Fruit fly (Drosophila melanogaster): Measurements from ENCODE around the gene Rab18.

Gene Rab18

DNA sequence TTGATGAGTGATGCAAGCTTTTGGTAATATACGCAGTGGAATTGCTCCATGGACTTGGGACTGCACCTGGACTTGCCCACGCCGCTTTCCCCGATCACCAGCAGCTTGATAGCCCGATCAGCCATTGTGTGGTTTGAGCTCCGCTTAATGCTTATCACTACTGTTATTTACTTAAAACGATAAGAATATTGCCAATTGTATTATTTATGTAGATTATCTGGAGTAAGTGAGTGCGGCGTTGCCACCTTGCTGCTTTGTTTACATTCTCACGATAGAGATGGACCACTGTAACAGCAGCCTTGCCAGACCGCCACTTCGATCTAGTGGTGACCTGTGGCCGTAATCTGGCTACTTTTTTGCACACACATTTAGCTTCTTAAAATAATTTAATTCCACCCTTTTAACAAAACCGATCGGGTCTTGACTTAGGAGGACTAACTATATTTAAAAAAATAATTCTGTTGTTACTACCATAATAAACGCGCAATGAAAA lies at the start of gene Rab18:
Rab18 (minus strand) TSS at position 276 of the 493 bp plus-strand sequence.
- TF ChIP-seq Mnt (GFP tag; optimal IDR thresholded peaks at IDR 0.05) (peak; percentile 72), Clk (GFP tag; optimal IDR thresholded peaks at IDR 0.05) (no peak), CG7101 (tag; optimal IDR thresholded peaks at IDR 0.05) (peak; percentile 13), kay (GFP tag; ENCODE audit: borderline replicate concordance) (no peak), bab1 (GFP tag; optimal IDR thresholded peaks at IDR 0.05) (peak; percentile 16), toe (GFP tag; optimal IDR thresholded peaks at IDR 0.05) (peak; percentile 63), CG7045 (GFP tag; optimal IDR thresholded peaks at IDR 0.05) (no peak), tj (GFP tag; optimal IDR thresholded peaks at IDR 0.05) (no peak), CG1620 (GFP tag; optimal IDR thresholded peaks at IDR 0.05) (peak; percentile 60), CG12768 (GFP tag; optimal IDR thresholded peaks at IDR 0.05) (peak; percentile 62), ovo (GFP tag; optimal IDR thresholded peaks at IDR 0.05) (peak; percentile 23), Crg-1 (GFP tag; optimal IDR thresholded peaks at IDR 0.05) (peak; percentile 1), pad (GFP tag; optimal IDR thresholded peaks at IDR 0.05) (no peak), Hr96 (GFP tag; optimal IDR thresholded peaks at IDR 0.05) (no peak)

DNA sequence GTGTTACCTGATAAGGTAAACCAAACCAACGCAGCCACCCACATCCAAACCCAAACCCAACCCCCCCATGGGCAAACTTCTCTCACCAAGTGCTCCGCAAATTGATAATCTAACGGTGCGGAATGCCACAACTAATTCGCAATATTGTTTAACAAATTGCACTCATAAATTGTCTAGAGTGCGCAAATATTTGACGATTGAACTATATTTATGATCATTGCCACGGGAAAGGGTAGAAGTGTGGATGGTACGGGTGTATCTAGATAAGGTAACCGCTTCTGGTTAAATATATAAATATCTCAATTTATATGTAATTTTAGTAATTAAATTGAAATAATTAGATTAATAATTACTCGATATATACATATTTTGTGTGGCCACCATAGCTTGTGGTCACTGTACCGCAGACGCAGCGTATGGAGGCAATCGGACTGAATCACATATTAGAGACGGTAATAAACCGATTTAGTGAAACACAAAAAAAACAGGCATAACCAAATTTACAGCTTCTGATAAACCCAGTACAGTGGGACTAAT lies 46.9 kb upstream of the Rab18 start:
- TF ChIP-seq CG7101 (tag; optimal IDR thresholded peaks at IDR 0.05) = peak; percentile 95
- peak; percentile 70 for TF ChIP-seq Clk (GFP tag; optimal IDR thresholded peaks at IDR 0.05)
- TF ChIP-seq ovo (GFP tag; optimal IDR thresholded peaks at IDR 0.05) = peak; percentile 68
- TF ChIP-seq Mnt (GFP tag; optimal IDR thresholded peaks at IDR 0.05) = peak; percentile 69
- TF ChIP-seq cnc (optimal IDR thresholded peaks at IDR 0.05) = no peak
- peak; percentile 77 for TF ChIP-seq pad (GFP tag; optimal IDR thresholded peaks at IDR 0.05)
- TF ChIP-seq CG11617 (GFP tag; optimal IDR thresholded peaks at IDR 0.05) = peak; percentile 87
- peak; percentile 41 for TF ChIP-seq Crg-1 (GFP tag; optimal IDR thresholded peaks at IDR 0.05)
- peak; percentile 10 for TF ChIP-seq cic (GFP tag; optimal IDR thresholded peaks at IDR 0.05)
- TF ChIP-seq tj (GFP tag; optimal IDR thresholded peaks at IDR 0.05) = peak; percentile 62
- TF ChIP-seq toe (GFP tag; optimal IDR thresholded peaks at IDR 0.05) = peak; percentile 52
- peak; percentile 64 for TF ChIP-seq kay (GFP tag; ENCODE audit: borderline replicate concordance)
- peak; percentile 8 for TF ChIP-seq CG1620 (GFP tag; optimal IDR thresholded peaks at IDR 0.05)
- TF ChIP-seq CG5204 (GFP tag; optimal IDR thresholded peaks at IDR 0.05) = peak; percentile 59
- TF ChIP-seq CG14711 (tag; optimal IDR thresholded peaks at IDR 0.05) = peak; percentile 89
- peak; percentile 25 for TF ChIP-seq bab1 (GFP tag; optimal IDR thresholded peaks at IDR 0.05)
- peak; percentile 45 for TF ChIP-seq Hr96 (GFP tag; optimal IDR thresholded peaks at IDR 0.05)
- TF ChIP-seq CG7045 (GFP tag; optimal IDR thresholded peaks at IDR 0.05) = peak; percentile 84
- TF ChIP-seq CG12768 (GFP tag; optimal IDR thresholded peaks at IDR 0.05) = peak; percentile 91
- peak; percentile 90 for TF ChIP-seq CG33017 (tag; optimal IDR thresholded peaks at IDR 0.05)

DNA sequence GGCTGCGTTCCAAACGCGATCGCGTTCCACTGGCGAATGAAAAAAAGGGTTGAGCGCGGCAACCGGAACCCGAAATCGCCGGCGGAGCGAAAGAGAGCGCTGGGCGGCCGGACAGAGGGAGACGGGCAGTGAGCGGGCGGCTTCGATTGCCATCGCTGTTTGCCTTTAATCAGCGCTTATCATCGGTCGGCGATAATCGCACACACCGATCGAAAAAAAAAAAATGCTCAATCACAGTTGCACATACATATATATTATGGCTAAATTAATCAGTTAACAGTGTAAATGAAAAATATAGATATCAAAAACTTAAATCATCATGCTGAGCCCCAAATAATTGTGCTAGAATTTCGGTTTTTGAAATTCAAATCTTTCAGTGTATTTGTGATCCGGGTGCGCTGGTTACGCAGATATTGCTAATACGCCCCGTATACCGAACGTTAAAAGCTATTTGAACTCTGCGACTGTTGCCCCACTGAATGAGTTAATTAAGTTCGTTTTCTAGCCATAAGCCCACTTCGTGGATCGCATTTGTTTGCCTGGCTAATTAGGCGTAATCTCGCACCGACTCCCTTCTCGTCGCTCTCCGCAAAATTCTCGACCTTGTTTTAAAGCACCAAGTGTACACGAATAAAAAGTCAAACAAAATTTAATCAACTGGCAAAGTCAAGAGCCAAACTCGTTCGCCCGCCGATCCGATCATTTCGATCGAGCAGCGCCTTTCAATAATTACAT lies 46.3 kb upstream of the Rab18 start, which contains the start of gene CG33080:
CG33080 (minus strand) TSS at position 38 of the 735 bp plus-strand sequence.
- no peak for TF ChIP-seq cnc (optimal IDR thresholded peaks at IDR 0.05)
- no peak for TF ChIP-seq Mnt (GFP tag; optimal IDR thresholded peaks at IDR 0.05)
- TF ChIP-seq CG7045 (GFP tag; optimal IDR thresholded peaks at IDR 0.05) = no peak
- peak; percentile 3 for TF ChIP-seq CG7101 (tag; optimal IDR thresholded peaks at IDR 0.05)
- no peak for TF ChIP-seq CG1620 (GFP tag; optimal IDR thresholded peaks at IDR 0.05)
- TF ChIP-seq pad (GFP tag; optimal IDR thresholded peaks at IDR 0.05) = no peak
- TF ChIP-seq CG14711 (tag; optimal IDR thresholded peaks at IDR 0.05) = peak; percentile 2
- TF ChIP-seq CG12768 (GFP tag; optimal IDR thresholded peaks at IDR 0.05) = no peak
- no peak for TF ChIP-seq cic (GFP tag; optimal IDR thresholded peaks at IDR 0.05)
- TF ChIP-seq CG11617 (GFP tag; optimal IDR thresholded peaks at IDR 0.05) = no peak

DNA sequence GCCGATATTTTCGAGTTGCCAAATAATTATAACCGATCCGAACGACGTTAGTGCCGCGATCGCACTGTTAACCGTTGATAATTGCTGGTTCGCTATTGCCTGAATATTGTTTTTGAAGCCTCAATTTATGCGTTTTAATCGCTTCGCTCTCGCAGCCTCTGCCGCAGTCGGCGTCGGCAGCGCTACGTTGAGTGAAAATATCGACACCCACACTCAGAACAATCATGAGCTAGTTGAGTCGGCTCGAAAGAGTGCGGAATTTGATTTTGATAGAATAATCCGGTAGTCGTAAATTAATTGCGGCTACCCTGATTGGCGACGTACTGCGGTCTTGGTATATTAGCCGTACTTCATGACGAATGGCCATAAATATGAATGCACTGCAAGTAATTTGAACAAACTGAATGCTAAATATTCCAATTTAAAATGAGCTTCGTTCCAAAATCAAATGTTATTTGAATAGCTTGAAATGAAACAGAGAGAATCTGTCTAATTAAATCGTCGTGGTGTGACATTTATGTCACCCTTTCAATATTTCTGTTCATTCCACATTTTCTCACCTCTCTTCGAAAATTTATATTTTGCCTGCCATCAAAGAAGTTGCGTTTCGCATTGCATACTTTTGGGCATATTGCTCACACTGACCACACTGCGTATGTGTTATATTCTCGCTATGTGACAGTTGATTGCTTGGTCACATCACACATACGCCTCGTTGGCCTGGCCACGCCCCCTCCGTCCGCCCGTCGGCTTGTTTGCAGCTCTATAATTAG lies 44.0 kb upstream of the Rab18 start:
- peak; percentile 23 for TF ChIP-seq ovo (GFP tag; optimal IDR thresholded peaks at IDR 0.05)
- no peak for TF ChIP-seq toe (GFP tag; optimal IDR thresholded peaks at IDR 0.05)
- TF ChIP-seq pad (GFP tag; optimal IDR thresholded peaks at IDR 0.05) = no peak
- TF ChIP-seq cic (GFP tag; optimal IDR thresholded peaks at IDR 0.05) = no peak
- TF ChIP-seq CG12768 (GFP tag; optimal IDR thresholded peaks at IDR 0.05) = no peak
- TF ChIP-seq cnc (optimal IDR thresholded peaks at IDR 0.05) = no peak
- TF ChIP-seq Hr96 (GFP tag; optimal IDR thresholded peaks at IDR 0.05) = no peak
- no peak for TF ChIP-seq CG1620 (GFP tag; optimal IDR thresholded peaks at IDR 0.05)
- TF ChIP-seq CG33017 (tag; optimal IDR thresholded peaks at IDR 0.05) = peak; percentile 23
- TF ChIP-seq bab1 (GFP tag; optimal IDR thresholded peaks at IDR 0.05) = no peak
- TF ChIP-seq tj (GFP tag; optimal IDR thresholded peaks at IDR 0.05) = no peak
- TF ChIP-seq CG7101 (tag; optimal IDR thresholded peaks at IDR 0.05) = peak; percentile 12
- peak; percentile 47 for TF ChIP-seq CG11617 (GFP tag; optimal IDR thresholded peaks at IDR 0.05)

DNA sequence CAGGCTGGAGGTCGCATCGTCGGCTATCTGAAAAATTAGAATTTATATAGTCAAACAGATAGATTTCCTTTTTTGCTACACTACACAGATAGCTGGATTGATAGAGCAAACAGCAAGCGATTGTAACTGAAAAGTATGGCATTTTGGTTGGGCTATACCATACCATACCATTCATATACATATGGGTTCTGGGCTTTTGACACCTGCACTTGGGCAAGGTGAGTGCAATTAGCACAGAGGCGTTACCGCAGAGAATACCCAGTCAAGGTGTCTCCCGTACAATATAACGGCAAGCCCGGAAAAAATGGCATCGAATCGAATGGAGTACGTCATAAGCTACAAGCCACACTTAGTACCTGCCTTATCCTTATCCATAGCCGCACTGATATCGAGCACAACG lies 43.2 kb upstream of the Rab18 start:
- TF ChIP-seq bab1 (GFP tag; optimal IDR thresholded peaks at IDR 0.05) = no peak
- TF ChIP-seq CG5204 (GFP tag; optimal IDR thresholded peaks at IDR 0.05) = no peak
- TF ChIP-seq CG14711 (tag; optimal IDR thresholded peaks at IDR 0.05) = no peak

All from whole organism, adult.